Worm (Caenorhabditis elegans) whole organism, L4/young adult: ENCODE results near the gene C53C11.1.

Experiments
- W03F9.2 ChIP-seq: fragments of 150-350 bp; optimal IDR thresholded peaks from 2 replicates; lab custom pipeline; 2014; ENCODE audit warnings: missing biosample characterization, missing genetic modification characterization
- him-1 ChIP-seq: sonication (generic microtip); optimal IDR thresholded peaks from 2 replicates; lab custom pipeline; 2016; ENCODE audit warnings: missing genotype, missing genetic modification reagents, missing genetic modification characterization, missing compliant biosample characterization

DNA sequence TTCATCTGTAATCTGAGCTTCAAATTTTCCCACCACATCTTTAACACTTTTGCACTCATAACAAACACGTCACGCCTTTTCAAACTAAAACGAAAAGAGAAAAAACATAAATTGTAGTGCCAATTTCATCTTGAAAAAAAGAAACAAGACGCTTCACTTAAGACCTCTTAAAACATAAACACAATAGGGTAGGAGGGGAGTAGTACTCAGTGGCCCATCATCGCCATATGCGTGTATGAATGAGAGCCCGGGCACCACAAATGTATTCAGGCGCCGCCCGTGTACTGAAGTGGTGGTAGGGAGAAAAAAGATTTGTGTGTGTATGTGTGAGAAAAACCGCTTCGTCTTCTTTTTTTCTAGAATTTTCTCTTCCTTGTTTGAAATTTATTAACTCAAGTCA is 13.4 kb upstream of the C53C11.1 start:
- TF ChIP-seq him-1 (no peak), W03F9.2 (tag; lab: Kevin White, UChicago) (no peak)
